Fruit fly (Drosophila melanogaster) whole organism, embryonic: ENCODE results near the gene Sec23.

Experiments
- C15 ChIP-seq: fragments of 200-800 bp; sonication (Bioruptor generic); IDR thresholded peaks from 3 replicates; pipeline ENCODE4 v1.3.6; 2022; ENCODE audit warnings: missing biosample characterization, missing genetic modification characterization
- CG10147 ChIP-seq: fragments of 200-800 bp; sonication (Bioruptor generic); optimal IDR thresholded peaks from 2 replicates; lab custom pipeline; 2019; ENCODE audit warnings: missing biosample characterization, mild to moderate bottlenecking, missing genetic modification characterization, moderate library complexity
- CG1024 ChIP-seq: fragments of 200-800 bp; sonication (Bioruptor generic); IDR thresholded peaks from 2 replicates; pipeline ENCODE4 v1.3.6; 2022; ENCODE audit warnings: missing biosample characterization, missing genetic modification characterization
- CG10274 ChIP-seq: fragments of 200-800 bp; sonication (Bioruptor generic); optimal IDR thresholded peaks from 3 replicates; lab custom pipeline; 2017; ENCODE audit warnings: missing biosample characterization, mild to moderate bottlenecking, missing genetic modification characterization
- CG11456 ChIP-seq: fragments of 200-800 bp; sonication (Bioruptor generic); IDR thresholded peaks from 3 replicates; pipeline ENCODE4 v1.3.6; 2022; ENCODE audit warnings: missing biosample characterization, missing genetic modification characterization
- CG14441 ChIP-seq: fragments of 200-800 bp; sonication (Bioruptor generic); IDR thresholded peaks from 2 replicates; pipeline ENCODE4 v1.3.6; 2022; ENCODE audit warnings: missing biosample characterization, missing genetic modification characterization
- CG14710 ChIP-seq: fragments of 200-800 bp; sonication (Bioruptor generic); optimal IDR thresholded peaks from 3 replicates; lab custom pipeline; 2019; ENCODE audit warnings: missing biosample characterization, mild to moderate bottlenecking, missing genetic modification characterization, moderate library complexity
- CG1602 ChIP-seq: fragments of 200-800 bp; sonication (Bioruptor generic); optimal IDR thresholded peaks from 3 replicates; lab custom pipeline; 2016; ENCODE audit warnings: missing biosample characterization, missing genetic modification characterization
- CG17568 ChIP-seq: fragments of 200-800 bp; sonication (Bioruptor generic); optimal IDR thresholded peaks from 2 replicates; lab custom pipeline; 2018; ENCODE audit warnings: missing biosample characterization, mild to moderate bottlenecking, missing genetic modification characterization, moderate library complexity
- CG1832 ChIP-seq: fragments of 200-800 bp; sonication (Bioruptor generic); optimal IDR thresholded peaks from 2 replicates; lab custom pipeline; 2017; ENCODE audit warnings: missing biosample characterization, mild to moderate bottlenecking, missing genetic modification characterization, inconsistent platforms
- CG2202 ChIP-seq: fragments of 200-800 bp; sonication (Bioruptor generic); optimal IDR thresholded peaks from 2 replicates; lab custom pipeline; 2018; ENCODE audit warnings: missing biosample characterization, mild to moderate bottlenecking, missing genetic modification characterization
- CG30431 ChIP-seq: fragments of 200-800 bp; sonication (Bioruptor generic); optimal IDR thresholded peaks from 2 replicates; lab custom pipeline; 2017; ENCODE audit warnings: missing biosample characterization, missing genetic modification characterization
- CG3065 ChIP-seq: fragments of 200-800 bp; sonication (Bioruptor generic); optimal IDR thresholded peaks from 2 replicates; lab custom pipeline; 2016; ENCODE audit warnings: missing biosample characterization, missing genetic modification characterization
- CG31388 ChIP-seq: fragments of 200-800 bp; sonication (Bioruptor generic); optimal IDR thresholded peaks from 2 replicates; lab custom pipeline; 2016; ENCODE audit warnings: missing biosample characterization, missing genetic modification characterization
- CG3163 ChIP-seq: fragments of 200-800 bp; sonication (Bioruptor generic); optimal IDR thresholded peaks from 3 replicates; lab custom pipeline; 2016; ENCODE audit warnings: missing biosample characterization, missing genetic modification characterization
- CG4424 ChIP-seq: fragments of 200-800 bp; sonication (Bioruptor generic); optimal IDR thresholded peaks from 3 replicates; lab custom pipeline; 2016; ENCODE audit warnings: missing biosample characterization, missing genetic modification characterization
- CG5953 ChIP-seq: fragments of 200-800 bp; sonication (Bioruptor generic); IDR thresholded peaks from 2 replicates; pipeline ENCODE4 v1.3.6; 2022; ENCODE audit warnings: missing biosample characterization, missing genetic modification characterization
- CG6813 ChIP-seq: fragments of 200-800 bp; sonication (Bioruptor generic); optimal IDR thresholded peaks from 2 replicates; lab custom pipeline; 2017; ENCODE audit warnings: missing biosample characterization, missing genetic modification characterization, mild to moderate bottlenecking, moderate library complexity, missing genetic modification reagents
- CG8944 ChIP-seq: fragments of 200-800 bp; sonication (Bioruptor generic); optimal IDR thresholded peaks from 3 replicates; lab custom pipeline; 2016; ENCODE audit warnings: missing biosample characterization, missing genetic modification characterization
- Deaf1 ChIP-seq: fragments of 200-800 bp; optimal IDR thresholded peaks from 3 replicates; lab custom pipeline; 2019; ENCODE audit warnings: missing biosample characterization, mild to moderate bottlenecking, missing genetic modification characterization, moderate library complexity
- Fer2 ChIP-seq: fragments of 200-800 bp; sonication (Bioruptor generic); optimal IDR thresholded peaks from 2 replicates; lab custom pipeline; 2018; ENCODE audit warnings: missing biosample characterization, mild to moderate bottlenecking, missing genetic modification characterization, moderate library complexity
- Gug ChIP-seq: fragments of 200-800 bp; sonication (Bioruptor generic); IDR thresholded peaks from 4 replicates; pipeline ENCODE4 v1.3.6; 2022; ENCODE audit warnings: missing biosample characterization, missing genetic modification characterization
- HLH4C ChIP-seq: fragments of 200-800 bp; sonication (Bioruptor generic); IDR thresholded peaks from 3 replicates; pipeline ENCODE4 v1.3.6; 2022; ENCODE audit warnings: missing biosample characterization, missing genetic modification characterization; ENCODE audit not compliant: partially characterized antibody
- Hsf ChIP-seq: fragments of 200-800 bp; sonication (Bioruptor generic); optimal IDR thresholded peaks from 3 replicates; lab custom pipeline; 2016; ENCODE audit warnings: missing biosample characterization, missing genetic modification characterization
- Jarid2 ChIP-seq: fragments of 200-800 bp; sonication (Bioruptor generic); optimal IDR thresholded peaks from 3 replicates; lab custom pipeline; 2017; ENCODE audit warnings: mild to moderate bottlenecking, missing biosample characterization, missing genetic modification reagents, missing genetic modification characterization
- Max ChIP-seq: fragments of 200-800 bp; sonication (Bioruptor generic); optimal IDR thresholded peaks from 2 replicates; lab custom pipeline; 2016; ENCODE audit warnings: missing biosample characterization, mild to moderate bottlenecking, missing genetic modification characterization
- Med ChIP-seq: fragments of 200-800 bp; sonication (Bioruptor generic); peaks from one replicate; lab custom pipeline; 2016; ENCODE audit warnings: missing biosample characterization, missing genetic modification characterization, mild to moderate bottlenecking, inconsistent platforms, moderate library complexity
- Mrtf ChIP-seq: fragments of 200-800 bp; sonication (Bioruptor generic); IDR thresholded peaks from 3 replicates; pipeline ENCODE4 v1.3.6; 2022; ENCODE audit warnings: missing biosample characterization, missing genetic modification characterization
- Poxn ChIP-seq: fragments of 200-800 bp; sonication (Bioruptor generic); IDR thresholded peaks from 2 replicates; pipeline ENCODE4 v1.3.6; 2022; ENCODE audit warnings: missing biosample characterization, missing genetic modification characterization
- Ptx1 ChIP-seq: fragments of 200-800 bp; sonication (Bioruptor generic); IDR thresholded peaks from 2 replicates; pipeline ENCODE4 v1.3.6; 2022; ENCODE audit warnings: missing biosample characterization, missing genetic modification characterization
- Rfx ChIP-seq: fragments of 200-800 bp; sonication (Bioruptor generic); IDR thresholded peaks from 2 replicates; pipeline ENCODE4 v1.3.6; 2022; ENCODE audit warnings: missing biosample characterization, missing genetic modification characterization
- Sry-δ ChIP-seq: fragments of 200-800 bp; sonication (Bioruptor generic); optimal IDR thresholded peaks from 2 replicates; lab custom pipeline; 2016; ENCODE audit warnings: missing biosample characterization, missing genetic modification characterization
- Xrp1 ChIP-seq: fragments of 200-800 bp; sonication (Bioruptor generic); IDR thresholded peaks from 2 replicates; pipeline ENCODE4 v1.3.6; 2022; ENCODE audit warnings: missing biosample characterization, missing genetic modification characterization
- ato ChIP-seq: fragments of 200-800 bp; sonication (Bioruptor generic); IDR thresholded peaks from 2 replicates; pipeline ENCODE4 v1.3.6; 2022; ENCODE audit warnings: missing biosample characterization, missing genetic modification characterization; ENCODE audit not compliant: partially characterized antibody
- cato ChIP-seq: fragments of 200-800 bp; sonication (Bioruptor generic); optimal IDR thresholded peaks from 2 replicates; lab custom pipeline; 2016; ENCODE audit warnings: missing biosample characterization, missing genetic modification characterization, borderline replicate concordance
- da ChIP-seq: fragments of 200-800 bp; sonication (Bioruptor generic); optimal IDR thresholded peaks from 2 replicates; lab custom pipeline; 2016; ENCODE audit warnings: missing biosample characterization, missing genetic modification characterization
- dysf ChIP-seq: fragments of 200-800 bp; sonication (Bioruptor generic); IDR thresholded peaks from 3 replicates; pipeline ENCODE4 v1.3.6; 2022; ENCODE audit warnings: missing biosample characterization, missing genetic modification characterization
- ewg ChIP-seq: fragments of 200-800 bp; sonication (Bioruptor generic); optimal IDR thresholded peaks from 3 replicates; lab custom pipeline; 2017; ENCODE audit warnings: mild to moderate bottlenecking, missing biosample characterization, missing genetic modification reagents, missing genetic modification characterization
- grau ChIP-seq: fragments of 200-800 bp; optimal IDR thresholded peaks from 3 replicates; lab custom pipeline; 2019; ENCODE audit warnings: missing biosample characterization, mild to moderate bottlenecking, missing genetic modification characterization, moderate library complexity
- gsb ChIP-seq: fragments of 200-800 bp; sonication (Bioruptor generic); IDR thresholded peaks from 2 replicates; pipeline ENCODE4 v1.3.6; 2022; ENCODE audit warnings: missing biosample characterization, missing genetic modification characterization
- hbn ChIP-seq: fragments of 200-800 bp; sonication (Bioruptor generic); IDR thresholded peaks from 2 replicates; pipeline ENCODE4 v1.3.6; 2022; ENCODE audit warnings: missing biosample characterization, missing genetic modification characterization; ENCODE audit not compliant: partially characterized antibody
- lov ChIP-seq, 2 experiments: fragments of 200-800 bp in 1 of 2; fragments of >200 bp in 1 of 2; sonication (Bioruptor generic) in 1 of 2; IDR thresholded peaks in 1 of 2; optimal IDR thresholded peaks in 1 of 2; 2 replicates in 1 of 2; 3 replicates in 1 of 2; pipeline versions ENCODE4 v1.3.6 to Lab custom; 2017 to 2022; ENCODE audit warnings: missing biosample characterization in 1 of 2, missing genetic modification characterization in 1 of 2
- nerfin-1 ChIP-seq: fragments of 200-800 bp; sonication (Bioruptor generic); optimal IDR thresholded peaks from 3 replicates; lab custom pipeline; 2019; ENCODE audit warnings: missing biosample characterization, mild to moderate bottlenecking, missing genetic modification characterization, moderate library complexity
- sens-2 ChIP-seq: fragments of 200-800 bp; sonication (Bioruptor generic); IDR thresholded peaks from 2 replicates; pipeline ENCODE4 v1.3.6; 2022; ENCODE audit warnings: missing biosample characterization, missing genetic modification characterization
- sima ChIP-seq: fragments of 200-800 bp; sonication (Bioruptor generic); optimal IDR thresholded peaks from 2 replicates; lab custom pipeline; 2016; ENCODE audit warnings: missing biosample characterization, missing genetic modification characterization
- usp ChIP-seq: fragments of >200 bp; optimal IDR thresholded peaks from 2 replicates; lab custom pipeline; 2017; ENCODE audit warnings: missing biosample characterization, missing genetic modification characterization
- vvl ChIP-seq: fragments of 200-800 bp; sonication (Bioruptor generic); IDR thresholded peaks from 2 replicates; pipeline ENCODE4 v1.3.6; 2022; ENCODE audit warnings: missing biosample characterization, missing genetic modification characterization
- wdn ChIP-seq: fragments of 200-800 bp; sonication (Bioruptor generic); IDR thresholded peaks from 2 replicates; pipeline ENCODE4 v1.3.6; 2022; ENCODE audit warnings: missing biosample characterization, missing genetic modification characterization
- zfh2 ChIP-seq: fragments of 200-800 bp; sonication (Bioruptor generic); optimal IDR thresholded peaks from 2 replicates; lab custom pipeline; 2016; ENCODE audit warnings: missing biosample characterization, missing genetic modification characterization

The Sec23 gene

dm6 chr3R:5648569-5649476 lies at the start of gene Sec23, which contains the start of gene MTA1-like (continued):
- TF ChIP-seq Rfx (GFP tag; lab: Robert Waterston, UW): peak; percentile 71
- no peak for TF ChIP-seq CG1832 (GFP tag; lab: Kevin White, UChicago)
- no peak for TF ChIP-seq wdn (GFP tag; lab: Robert Waterston, UW)
- no peak for TF ChIP-seq CG17568
- TF ChIP-seq ewg: peak; percentile 41
- TF ChIP-seq CG14710 (tag; lab: Kevin White, UChicago): peak; percentile 85
- TF ChIP-seq Deaf1: peak; percentile 19
- peak; percentile 54 for TF ChIP-seq zfh2 (GFP tag; lab: Kevin White, UChicago)
- no peak for TF ChIP-seq Fer2
- no peak for TF ChIP-seq lov (optimal IDR thresholded peaks at IDR 0.05; lab: Kevin White, UChicago)
- no peak for TF ChIP-seq lov (GFP tag; IDR thresholded peaks at IDR 0.05; lab: Robert Waterston, UW)
- TF ChIP-seq sens-2 (GFP tag; lab: Robert Waterston, UW): no peak
- TF ChIP-seq dysf (GFP tag; lab: Robert Waterston, UW): peak; percentile 17; the same call in 1 of the 3 replicates
- no peak for TF ChIP-seq CG3163 (GFP tag; lab: Kevin White, UChicago)
- peak; percentile 63 for TF ChIP-seq grau (tag; lab: Kevin White, UChicago)
- no peak for TF ChIP-seq Jarid2 (GFP tag; lab: Kevin White, UChicago)
- TF ChIP-seq CG10147 (GFP tag; lab: Kevin White, UChicago): peak; percentile 56
- TF ChIP-seq CG8944: no peak
- TF ChIP-seq CG11456: peak; percentile 45; the same call in 1 of the 3 replicates
- TF ChIP-seq sima (GFP tag; lab: Kevin White, UChicago): no peak
- TF ChIP-seq Med (GFP tag; lab: Kevin White, UChicago): peak; percentile 80
- no peak for TF ChIP-seq CG31388 (GFP tag; lab: Kevin White, UChicago)
- peak; percentile 9 for TF ChIP-seq nerfin-1 (tag; lab: Kevin White, UChicago)
- peak; percentile 85 for TF ChIP-seq Sry-δ
- TF ChIP-seq CG10274 (GFP tag; lab: Kevin White, UChicago): no peak
- TF ChIP-seq CG5953 (GFP tag; lab: Robert Waterston, UW): no peak
- peak; percentile 88 for TF ChIP-seq hbn (GFP tag; lab: Robert Waterston, UW)
- TF ChIP-seq usp (GFP tag; lab: Kevin White, UChicago): no peak
- peak; percentile 32; the same call in 1 of the 2 replicates for TF ChIP-seq Ptx1
- no peak for TF ChIP-seq Hsf (GFP tag; lab: Kevin White, UChicago)
- no peak for TF ChIP-seq Mrtf (GFP tag; lab: Robert Waterston, UW)
- TF ChIP-seq CG6813: peak; percentile 7
- TF ChIP-seq Max (GFP tag; lab: Kevin White, UChicago): peak; percentile 50
- TF ChIP-seq C15 (GFP tag; lab: Robert Waterston, UW): no peak
- TF ChIP-seq cato: no peak
- no peak for TF ChIP-seq Poxn (GFP tag; lab: Robert Waterston, UW)
- TF ChIP-seq da (GFP tag; lab: Kevin White, UChicago): no peak
- peak; percentile 76 for TF ChIP-seq ato (GFP tag; lab: Robert Waterston, UW)
- TF ChIP-seq gsb (GFP tag; lab: Robert Waterston, UW): no peak
- no peak for TF ChIP-seq Xrp1
- no peak for TF ChIP-seq CG30431 (GFP tag; lab: Kevin White, UChicago)
- TF ChIP-seq CG14441 (GFP tag; lab: Robert Waterston, UW): peak; percentile 25; the same call in 1 of the 2 replicates
- peak; percentile 92 for TF ChIP-seq HLH4C
- peak; percentile 56 for TF ChIP-seq CG4424
- TF ChIP-seq CG3065 (GFP tag; lab: Kevin White, UChicago): no peak
- TF ChIP-seq Gug (GFP tag; lab: Robert Waterston, UW): peak; percentile 73; the same call in 2 of the 4 replicates
- TF ChIP-seq CG1602 (GFP tag; lab: Kevin White, UChicago): peak; percentile 56
- no peak for TF ChIP-seq CG1024 (GFP tag; lab: Robert Waterston, UW)
- peak; percentile 50; the same call in 1 of the 2 replicates for TF ChIP-seq vvl
- no peak for TF ChIP-seq CG2202 (tag; lab: Kevin White, UChicago)
